Fruit fly (Drosophila melanogaster): Measurements from ENCODE around the gene Pmvk.

Pmvk gene

dm6 chr2L:19571574-19572495 lies 8.3 kb downstream of the Pmvk start (continued):
- TF ChIP-seq Opbp (GFP tag; IDR thresholded peaks at IDR 0.05; ENCODE audit: partially characterized antibody): peak; percentile 40; the same call in 1 of the 3 replicates
- no peak for TF ChIP-seq wor (GFP tag; IDR thresholded peaks at IDR 0.05)
- TF ChIP-seq Drgx (GFP tag; IDR thresholded peaks at IDR 0.05): 0 out of 2 replicates have a peak, but pooled peaks have one; percentile 43
- no peak for TF ChIP-seq ash1 (GFP tag; optimal IDR thresholded peaks at IDR 0.05)
- TF ChIP-seq sug (tag; optimal IDR thresholded peaks at IDR 0.05): no peak
- peak; percentile 0 for TF ChIP-seq Ssrp (tag; optimal IDR thresholded peaks at IDR 0.05)
- TF ChIP-seq CG43689 (GFP tag; IDR thresholded peaks at IDR 0.05): no peak
- TF ChIP-seq CG31388 (GFP tag; optimal IDR thresholded peaks at IDR 0.05): no peak
- no peak for TF ChIP-seq emc (GFP tag; optimal IDR thresholded peaks at IDR 0.05)
- no peak for TF ChIP-seq maf-S (GFP tag; optimal IDR thresholded peaks at IDR 0.05)
- TF ChIP-seq Pdp1 (GFP tag; optimal IDR thresholded peaks at IDR 0.05): peak in 1 of 2 experiments; percentile 52
- no peak for TF ChIP-seq dati (GFP tag; IDR thresholded peaks at IDR 0.05)
- no peak for TF ChIP-seq psq (GFP tag; optimal IDR thresholded peaks at IDR 0.05)
- no peak for TF ChIP-seq Xbp1 (GFP tag; optimal IDR thresholded peaks at IDR 0.05)
- peak; percentile 27; the same call in 1 of the 2 replicates for TF ChIP-seq CG10321 (GFP tag; IDR thresholded peaks at IDR 0.05)
- TF ChIP-seq CG11560 (tag; IDR thresholded peaks at IDR 0.05): no peak
- TF ChIP-seq Atf-2 (GFP tag; optimal IDR thresholded peaks at IDR 0.05): no peak
- TF ChIP-seq CG3163 (GFP tag; optimal IDR thresholded peaks at IDR 0.05): peak; percentile 45
- TF ChIP-seq Antp (GFP tag; optimal IDR thresholded peaks at IDR 0.05): no peak
- TF ChIP-seq CG2129 (GFP tag; IDR thresholded peaks at IDR 0.05; ENCODE audit: partially characterized antibody): no peak
- TF ChIP-seq YL-1 (GFP tag; optimal IDR thresholded peaks at IDR 0.05): no peak
- no peak for TF ChIP-seq C15 (GFP tag; IDR thresholded peaks at IDR 0.05)
- TF ChIP-seq onecut (GFP tag; IDR thresholded peaks at IDR 0.05): no peak
- TF ChIP-seq gce (GFP tag; IDR thresholded peaks at IDR 0.05): no peak
- no peak for TF ChIP-seq E2f1 (GFP tag; IDR thresholded peaks at IDR 0.05)
- TF ChIP-seq tup (GFP tag; optimal IDR thresholded peaks at IDR 0.05): no peak
- no peak for TF ChIP-seq run (tag; optimal IDR thresholded peaks at IDR 0.05)
- no peak; the same call in 2 of the 3 replicates for TF ChIP-seq Dbx (GFP tag; IDR thresholded peaks at IDR 0.05)
- no peak for TF ChIP-seq az2 (GFP tag; optimal IDR thresholded peaks at IDR 0.05)
- peak; percentile 51 for TF ChIP-seq hkb (optimal IDR thresholded peaks at IDR 0.05)
- peak; percentile 77 for TF ChIP-seq hkb (GFP tag; IDR thresholded peaks at IDR 0.05)
- no peak for TF ChIP-seq CG17186 (GFP tag; optimal IDR thresholded peaks at IDR 0.05)
- no peak for TF ChIP-seq wdn (GFP tag; IDR thresholded peaks at IDR 0.05)
- no peak for TF ChIP-seq gsb-n (tag; optimal IDR thresholded peaks at IDR 0.05)
- TF ChIP-seq cato (GFP tag; optimal IDR thresholded peaks at IDR 0.05; ENCODE audit: borderline replicate concordance): no peak
- no peak for TF ChIP-seq CG7745 (tag; optimal IDR thresholded peaks at IDR 0.05)
- peak; percentile 100 for TF ChIP-seq nerfin-1 (tag; optimal IDR thresholded peaks at IDR 0.05)
- TF ChIP-seq CG11398 (GFP tag; optimal IDR thresholded peaks at IDR 0.05): no peak
- TF ChIP-seq CG12236 (GFP tag; optimal IDR thresholded peaks at IDR 0.05): no peak
- TF ChIP-seq fd102C (GFP tag; optimal IDR thresholded peaks at IDR 0.05): no peak
- TF ChIP-seq CG31224 (GFP tag; IDR thresholded peaks at IDR 0.05): no peak
- TF ChIP-seq Nf-YB (GFP tag; optimal IDR thresholded peaks at IDR 0.05): no peak
- no peak for TF ChIP-seq fd64A (GFP tag; optimal IDR thresholded peaks at IDR 0.05)
- no peak for TF ChIP-seq Ada2b (GFP tag; IDR thresholded peaks at IDR 0.05)
- no peak for TF ChIP-seq NC2β (GFP tag; optimal IDR thresholded peaks at IDR 0.05)
- TF ChIP-seq CG10543 (GFP tag; optimal IDR thresholded peaks at IDR 0.05): no peak
- no peak for TF ChIP-seq CG7786 (GFP tag; optimal IDR thresholded peaks at IDR 0.05)
- no peak for TF ChIP-seq CG42726 (GFP tag; IDR thresholded peaks at IDR 0.05; ENCODE audit: partially characterized antibody)
- TF ChIP-seq kni (GFP tag; optimal IDR thresholded peaks at IDR 0.05): peak; percentile 90
- no peak for TF ChIP-seq CG4854 (GFP tag; optimal IDR thresholded peaks at IDR 0.05)

Data from whole organism, embryonic.